Fruit fly (Drosophila melanogaster): ENCODE results near the gene CG7943.

dm6 chr3R:30036609-30037008, 9.7 kb upstream of the CG7943 start, which contains the start of gene ZIPIC:
- TF ChIP-seq psq (optimal IDR thresholded peaks at IDR 0.05) = no peak
- TF ChIP-seq h (optimal IDR thresholded peaks at IDR 0.05) = no peak
- no peak for TF ChIP-seq Sin3A (optimal IDR thresholded peaks at IDR 0.05)
- no peak for TF ChIP-seq insv (optimal IDR thresholded peaks at IDR 0.05)
- no peak for TF ChIP-seq Myc (optimal IDR thresholded peaks at IDR 0.05)
- no peak for TF ChIP-seq ttk (optimal IDR thresholded peaks at IDR 0.05)
